Worm (Caenorhabditis elegans): ENCODE results near the gene K01D12.15.
"Not testable (repeated sequence)": the region's sequence is repeated elsewhere in the genome, so short reads cannot be mapped to it uniquely, and the experiment has no call there.

- TF ChIP-seq eyg-1 (tag; optimal IDR thresholded peaks at IDR 0.05); pha-2 (tag; optimal IDR thresholded peaks at IDR 0.05); pqm-1 (tag; optimal IDR thresholded peaks at IDR 0.05); fkh-10 (GFP tag; optimal IDR thresholded peaks at IDR 0.05); ztf-16 (tag; optimal IDR thresholded peaks at IDR 0.05); ets-4 (tag; optimal IDR thresholded peaks at IDR 0.05); pros-1 (tag; optimal IDR thresholded peaks at IDR 0.05); sox-4 (tag; optimal IDR thresholded peaks at IDR 0.05); F13H6.1 (tag; optimal IDR thresholded peaks at IDR 0.05); hlh-6 (tag; optimal IDR thresholded peaks at IDR 0.05); ahr-1 (tag; optimal IDR thresholded peaks at IDR 0.05): not testable (repeated sequence)
Observed at ce11 chrV:12374252-12374651, 12.0 kb upstream of the K01D12.15 start, which contains the start of gene F23H12.10.

All from whole organism, late embryonic.